Fruit fly (Drosophila melanogaster): ENCODE measurements around the gene CG15824.
A peak's percentile ranks its signal among the peaks of the same experiment; 100 is the strongest.

DNA sequence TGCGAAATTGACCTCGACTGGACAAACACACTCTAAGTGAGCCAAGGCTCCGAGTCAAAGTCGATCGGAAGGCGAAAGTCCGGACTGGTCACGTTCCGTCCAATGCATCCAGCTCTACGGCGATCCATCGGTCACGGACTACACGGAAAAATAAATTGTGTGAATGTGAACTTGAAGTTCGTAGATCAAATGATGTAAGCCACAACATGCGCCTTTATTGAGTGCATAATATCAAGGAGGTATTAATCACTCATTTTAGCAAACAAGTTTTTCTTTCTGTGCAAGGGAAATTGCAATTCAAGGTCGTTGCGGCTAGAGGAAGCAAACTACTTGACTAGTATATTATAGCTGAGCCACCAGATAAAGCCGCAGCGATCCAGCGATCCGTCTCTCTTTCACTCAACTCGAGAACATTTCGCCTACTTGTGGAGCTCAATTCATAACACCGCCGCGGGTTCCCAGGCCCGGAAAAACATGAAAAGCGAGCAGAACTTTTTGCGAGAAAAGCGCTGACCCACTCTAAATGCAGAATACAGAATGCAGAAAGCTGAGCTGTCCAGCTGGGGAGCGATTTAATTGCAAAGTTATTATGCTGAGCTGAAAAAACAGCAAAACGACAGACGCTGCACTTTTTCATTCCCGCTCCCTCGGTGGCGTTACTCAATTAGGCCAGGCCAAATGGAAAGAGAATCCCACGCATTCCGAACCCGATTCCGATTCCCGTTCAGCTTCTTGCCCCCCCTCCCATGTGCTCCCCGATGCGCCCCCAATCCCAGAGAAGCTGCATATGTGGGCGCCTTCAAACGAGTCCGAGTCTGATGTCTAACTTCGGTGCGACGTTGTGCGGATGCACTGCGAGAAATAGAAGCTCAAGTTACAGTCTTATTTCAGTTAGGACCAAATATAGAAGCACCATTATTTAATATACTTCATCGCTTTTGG is 40.8 kb downstream of the CG15824 start:
- TF ChIP-seq lola (GFP tag; optimal IDR thresholded peaks at IDR 0.05) (no peak), Dfd (GFP tag; optimal IDR thresholded peaks at IDR 0.05) (no peak), pan (optimal IDR thresholded peaks at IDR 0.05) (no peak), dmrt93B (GFP tag; optimal IDR thresholded peaks at IDR 0.05) (no peak), usp (GFP tag; optimal IDR thresholded peaks at IDR 0.05) (no peak), Hr83 (GFP tag; optimal IDR thresholded peaks at IDR 0.05; ENCODE audit: poor library complexity, severe bottlenecking) (no peak), h (GFP tag; optimal IDR thresholded peaks at IDR 0.05) (peak; percentile 2), HLH106 (tag; optimal IDR thresholded peaks at IDR 0.05) (no peak), Dif (GFP tag; optimal IDR thresholded peaks at IDR 0.05; ENCODE audit: partially characterized antibody) (no peak)

Data from whole organism, wandering third instar larva.